In the genomic region with DNA sequence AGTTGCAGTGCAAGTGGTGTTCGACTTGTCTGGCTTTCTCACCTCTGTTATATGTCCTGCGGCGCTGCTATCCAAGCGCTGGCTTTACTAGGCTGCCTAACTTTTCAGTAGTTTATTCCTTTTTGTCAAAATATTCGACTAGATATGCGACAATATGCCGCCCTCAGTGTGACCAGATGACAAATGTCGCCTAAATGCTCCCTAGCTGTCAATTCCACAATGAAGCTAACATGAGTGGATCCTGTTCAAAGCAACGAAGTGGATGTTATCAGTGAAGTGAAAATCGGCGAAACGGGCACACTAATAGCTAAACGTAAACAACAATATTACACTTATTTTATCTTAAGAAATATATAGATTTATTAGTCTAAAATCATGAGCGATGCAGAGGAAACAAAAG, we compare ENCODE assay signal across 4 fruit fly cellular contexts.
TF ChIP-seq lines count a peak whose summit lies in the region.

A gene (minus strand): TSS at position 189 of the 400 bp plus-strand sequence.
A gene (plus strand): TSS at position 263 of the 400 bp plus-strand sequence.

- TF ChIP-seq CTCF in whole organism, embryonic (GFP tag; optimal IDR thresholded peaks at IDR 0.05; lab: Kevin White, UChicago) = no peak

TF ChIP-seq in whole organism, adult, 20 proteins besides CTCF, POLR2A, EP300 and RAD21:
- no peak for TF ChIP-seq CG5204 (GFP tag; optimal IDR thresholded peaks at IDR 0.05; lab: Kevin White, UChicago)
- no peak for TF ChIP-seq CG12768 (GFP tag; optimal IDR thresholded peaks at IDR 0.05; lab: Kevin White, UChicago)
- TF ChIP-seq CG7101 (tag; optimal IDR thresholded peaks at IDR 0.05; lab: Kevin White, UChicago) = no peak
- TF ChIP-seq kay (GFP tag; lab: Kevin White, UChicago; ENCODE audit: borderline replicate concordance) = no peak
- TF ChIP-seq CG14711 (tag; optimal IDR thresholded peaks at IDR 0.05; lab: Kevin White, UChicago) = peak; percentile 1
- no peak for TF ChIP-seq pad (GFP tag; optimal IDR thresholded peaks at IDR 0.05; lab: Kevin White, UChicago)
- TF ChIP-seq Crg-1 (GFP tag; optimal IDR thresholded peaks at IDR 0.05; lab: Kevin White, UChicago) = no peak
- no peak for TF ChIP-seq ovo (GFP tag; optimal IDR thresholded peaks at IDR 0.05; lab: Kevin White, UChicago)
- TF ChIP-seq toe (GFP tag; optimal IDR thresholded peaks at IDR 0.05; lab: Kevin White, UChicago) = no peak
- TF ChIP-seq CG1620 (GFP tag; optimal IDR thresholded peaks at IDR 0.05; lab: Kevin White, UChicago) = no peak
- TF ChIP-seq bab1 (GFP tag; optimal IDR thresholded peaks at IDR 0.05; lab: Kevin White, UChicago) = peak; percentile 45
- TF ChIP-seq Mnt (GFP tag; optimal IDR thresholded peaks at IDR 0.05; lab: Kevin White, UChicago) = peak; percentile 44
- no peak for TF ChIP-seq Hr96 (GFP tag; optimal IDR thresholded peaks at IDR 0.05; lab: Kevin White, UChicago)
- TF ChIP-seq CG33017 (tag; optimal IDR thresholded peaks at IDR 0.05; lab: Kevin White, UChicago) = no peak
- no peak for TF ChIP-seq CG7045 (GFP tag; optimal IDR thresholded peaks at IDR 0.05; lab: Kevin White, UChicago)

TF ChIP-seq in whole organism, embryonic, 481 proteins besides CTCF, POLR2A, EP300 and RAD21 (continues in another document):
- TF ChIP-seq CG9437 (GFP tag; optimal IDR thresholded peaks at IDR 0.05; lab: Kevin White, UChicago) (peak; percentile 83), pb (GFP tag; optimal IDR thresholded peaks at IDR 0.05; lab: Kevin White, UChicago) (no peak), lbe (GFP tag; optimal IDR thresholded peaks at IDR 0.05; lab: Kevin White, UChicago) (peak; percentile 31), bigmax (GFP tag; optimal IDR thresholded peaks at IDR 0.05; lab: Kevin White, UChicago) (peak; percentile 46), Elba2 (GFP tag; optimal IDR thresholded peaks at IDR 0.05; lab: Kevin White, UChicago) (peak; percentile 94), knrl (GFP tag; IDR thresholded peaks at IDR 0.05; lab: Robert Waterston, UW; ENCODE audit: partially characterized antibody) (0 out of 3 replicates have a peak, but pooled peaks have one; percentile 11), hb (GFP tag; IDR thresholded peaks at IDR 0.05; lab: Robert Waterston, UW; ENCODE audit: partially characterized antibody) (no peak), CG31365 (tag; optimal IDR thresholded peaks at IDR 0.05; lab: Kevin White, UChicago) (no peak), bbx (GFP tag; IDR thresholded peaks at IDR 0.05; lab: Robert Waterston, UW; ENCODE audit: partially characterized antibody) (peak; percentile 32; the same call in 1 of the 2 replicates), row (GFP tag; IDR thresholded peaks at IDR 0.05; lab: Robert Waterston, UW) (peak; percentile 29; the same call in 1 of the 3 replicates), CG10267 (tag; optimal IDR thresholded peaks at IDR 0.05; lab: Kevin White, UChicago) (peak; percentile 37), vnd (GFP tag; IDR thresholded peaks at IDR 0.05; lab: Robert Waterston, UW; ENCODE audit: partially characterized antibody) (no peak), CG7987 (GFP tag; optimal IDR thresholded peaks at IDR 0.05; lab: Kevin White, UChicago) (no peak), wor (GFP tag; IDR thresholded peaks at IDR 0.05; lab: Robert Waterston, UW) (no peak), CG6272 (GFP tag; IDR thresholded peaks at IDR 0.05; lab: Robert Waterston, UW) (no peak), CG12219 (GFP tag; optimal IDR thresholded peaks at IDR 0.05; lab: Kevin White, UChicago) (no peak), CG30020 (tag; optimal IDR thresholded peaks at IDR 0.05; lab: Kevin White, UChicago) (no peak), CG12744 (GFP tag; optimal IDR thresholded peaks at IDR 0.05; lab: Kevin White, UChicago) (no peak), CG12659 (GFP tag; optimal IDR thresholded peaks at IDR 0.05; lab: Kevin White, UChicago) (peak; percentile 38), grn (GFP tag; optimal IDR thresholded peaks at IDR 0.05; lab: Kevin White, UChicago) (no peak), sc (optimal IDR thresholded peaks at IDR 0.05; lab: Kevin White, UChicago) (no peak), sc (GFP tag; optimal IDR thresholded peaks at IDR 0.05; lab: Kevin White, UChicago) (no peak), Doc2 (GFP tag; IDR thresholded peaks at IDR 0.05; lab: Robert Waterston, UW) (no peak)

TF ChIP-seq in whole organism, prepupa, 60 proteins besides CTCF, POLR2A, EP300 and RAD21:
- TF ChIP-seq achi (GFP tag; optimal IDR thresholded peaks at IDR 0.05; lab: Kevin White, UChicago) (peak; percentile 93), dac (GFP tag; optimal IDR thresholded peaks at IDR 0.05; lab: Kevin White, UChicago) (no peak)

TF ChIP-seq in whole organism, wandering third instar larva, 38 proteins besides CTCF, POLR2A, EP300 and RAD21:
- TF ChIP-seq sage (GFP tag; optimal IDR thresholded peaks at IDR 0.05; lab: Kevin White, UChicago) = peak; percentile 1
- no peak for TF ChIP-seq CrebA (GFP tag; optimal IDR thresholded peaks at IDR 0.05; lab: Kevin White, UChicago; ENCODE audit: borderline replicate concordance)
- TF ChIP-seq GATAd (GFP tag; optimal IDR thresholded peaks at IDR 0.05; lab: Kevin White, UChicago) = no peak
- TF ChIP-seq tai (GFP tag; optimal IDR thresholded peaks at IDR 0.05; lab: Kevin White, UChicago) = no peak
- no peak for TF ChIP-seq Hnf4 (GFP tag; optimal IDR thresholded peaks at IDR 0.05; lab: Kevin White, UChicago)
- TF ChIP-seq pan (optimal IDR thresholded peaks at IDR 0.05; lab: Kevin White, UChicago) = no peak
- TF ChIP-seq Hr78 (GFP tag; optimal IDR thresholded peaks at IDR 0.05; lab: Kevin White, UChicago) = no peak
- no peak for TF ChIP-seq dsf (GFP tag; optimal IDR thresholded peaks at IDR 0.05; lab: Kevin White, UChicago; ENCODE audit: borderline replicate concordance)
- TF ChIP-seq sv (GFP tag; optimal IDR thresholded peaks at IDR 0.05; lab: Kevin White, UChicago) = no peak
